Worm (Caenorhabditis elegans): ENCODE results near the gene T25D3.3.

DNA sequence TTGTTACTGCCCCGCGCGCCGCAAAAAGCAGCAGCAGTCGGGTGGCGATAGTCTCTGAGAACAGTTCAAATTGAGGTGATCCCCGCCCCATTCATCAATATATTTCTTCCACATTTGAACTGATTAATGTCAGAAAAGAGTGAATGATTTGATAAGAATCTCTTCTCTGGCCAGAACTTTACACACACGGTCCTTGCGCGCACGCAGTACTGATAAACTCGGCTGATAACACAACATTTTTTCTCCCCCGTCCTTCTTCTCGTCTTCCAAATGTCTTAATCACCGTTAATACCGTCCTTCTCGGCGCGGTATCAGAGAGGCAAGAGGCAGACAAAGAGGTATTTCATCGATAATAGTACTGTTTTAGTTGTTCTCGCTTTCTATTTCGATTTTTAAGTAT, 9.8 kb downstream of the T25D3.3 start, which contains the start of gene etr-1:
- TF ChIP-seq nhr-237 (tag; optimal IDR thresholded peaks at IDR 0.05) (no peak), isw-1 (GFP tag; IDR thresholded peaks at IDR 0.05) (no peak), blmp-1 (tag; optimal IDR thresholded peaks at IDR 0.05) (peak; percentile 73), lir-3 (tag; optimal IDR thresholded peaks at IDR 0.05; ENCODE audit: poor library complexity) (no peak)

Data from whole organism, L1 larva.